Worm (Caenorhabditis elegans) whole organism, L4 larva: ENCODE results near the gene C18H7.1.

Experiments used
- R02D3.7 ChIP-seq: fragments of 150-350 bp; sonication (generic microtip); optimal IDR thresholded peaks from 3 replicates; lab custom pipeline; 2014; ENCODE audit warnings: missing biosample characterization, missing genetic modification characterization
- egl-27 ChIP-seq: sonication (generic microtip); optimal IDR thresholded peaks from 3 replicates; lab custom pipeline; 2017; ENCODE audit warnings: missing biosample characterization, missing genetic modification reagents, missing genetic modification characterization
- jun-1 ChIP-seq: fragments of 150-350 bp; optimal IDR thresholded peaks from 2 replicates; lab custom pipeline; 2014; ENCODE audit warnings: missing biosample characterization, missing genetic modification reagents, missing genetic modification characterization
- lim-7 ChIP-seq: fragments of 200-800 bp; sonication (Bioruptor generic); IDR thresholded peaks from 2 replicates; pipeline ENCODE4 v1.3.6; 2022; ENCODE audit warnings: missing genetic modification characterization, missing compliant biosample characterization
- lin-13 ChIP-seq: fragments of 150-350 bp; optimal IDR thresholded peaks from 2 replicates; lab custom pipeline; 2014; ENCODE audit warnings: missing biosample characterization, missing genetic modification reagents, missing genetic modification characterization
- lsy-2 ChIP-seq, 2 experiments: fragments of 150-350 bp in 1 of 2; sonication (generic microtip) in 1 of 2; optimal IDR thresholded peaks; 2 replicates each; lab custom pipeline; 2014 to 2017; ENCODE audit warnings: missing biosample characterization in 2 of 2, missing genetic modification characterization in 2 of 2
- nhr-11 ChIP-seq: fragments of 150-350 bp; optimal IDR thresholded peaks from 2 replicates; lab custom pipeline; 2014; ENCODE audit warnings: missing biosample characterization, missing genetic modification characterization
- nhr-111 ChIP-seq: fragments of 200-800 bp; sonication (Bioruptor generic); optimal IDR thresholded peaks from 2 replicates; lab custom pipeline; 2018; ENCODE audit warnings: mild to moderate bottlenecking, missing genetic modification characterization, missing compliant biosample characterization
- nhr-76 ChIP-seq: fragments of 150-350 bp; optimal IDR thresholded peaks from 2 replicates; lab custom pipeline; 2014; ENCODE audit warnings: missing biosample characterization, missing genetic modification characterization

ce11 chrIV:627237-627636 is 11.9 kb downstream of the C18H7.1 start, which contains the start of gene nhr-76:
- TF ChIP-seq jun-1 (tag; lab: Kevin White, UChicago) = no peak
- no peak for TF ChIP-seq nhr-11
- TF ChIP-seq nhr-111 (GFP tag; lab: Kevin White, UChicago) = no peak
- no peak for TF ChIP-seq nhr-76
- no peak for TF ChIP-seq egl-27 (tag; lab: Kevin White, UChicago)
- TF ChIP-seq R02D3.7 (tag; lab: Kevin White, UChicago) = no peak
- TF ChIP-seq lim-7 (GFP tag; lab: Robert Waterston, UW) = no peak
- no peak for TF ChIP-seq lin-13 (GFP tag; lab: Kevin White, UChicago)
- no peak for TF ChIP-seq lsy-2 (tag; optimal IDR thresholded peaks at IDR 0.05; lab: Kevin White, UChicago)
